Fruit fly (Drosophila melanogaster) whole organism, embryonic: ENCODE measurements around the gene Or30a.
A peak's percentile ranks its signal among the peaks of the same experiment; 100 is the strongest.

Source experiments
- Ada2b ChIP-seq: fragments of 200-800 bp; sonication (Bioruptor generic); IDR thresholded peaks from 2 replicates; pipeline ENCODE4 v1.3.6; 2022; ENCODE audit warnings: missing biosample characterization, missing genetic modification characterization
- Asciz ChIP-seq: fragments of 200-800 bp; sonication (Bioruptor generic); optimal IDR thresholded peaks from 2 replicates; lab custom pipeline; 2017; ENCODE audit warnings: missing biosample characterization, mild to moderate bottlenecking, missing genetic modification characterization, missing genetic modification reagents
- Atf-2 ChIP-seq: fragments of 200-800 bp; sonication (Bioruptor generic); optimal IDR thresholded peaks from 2 replicates; lab custom pipeline; 2016; ENCODE audit warnings: missing biosample characterization, missing genetic modification characterization
- B-H2 ChIP-seq: fragments of 200-800 bp; sonication (Bioruptor generic); optimal IDR thresholded peaks from 2 replicates; lab custom pipeline; 2018; ENCODE audit warnings: missing biosample characterization, mild to moderate bottlenecking, missing genetic modification characterization
- Blimp-1 ChIP-seq: fragments of 200-800 bp; sonication (Bioruptor generic); optimal IDR thresholded peaks from 3 replicates; lab custom pipeline; 2018; ENCODE audit warnings: missing biosample characterization, missing genetic modification characterization, mild to moderate bottlenecking, moderate library complexity, missing genetic modification reagents
- CG10979 ChIP-seq: fragments of 200-800 bp; sonication (Bioruptor generic); optimal IDR thresholded peaks from 2 replicates; lab custom pipeline; 2018; ENCODE audit warnings: missing biosample characterization, mild to moderate bottlenecking, missing genetic modification characterization, moderate library complexity
- CG11093 ChIP-seq: fragments of 200-800 bp; sonication (Bioruptor generic); IDR thresholded peaks from 3 replicates; pipeline ENCODE4 v1.3.6; 2022; ENCODE audit warnings: missing biosample characterization, missing genetic modification characterization
- CG12299 ChIP-seq: fragments of 200-800 bp; sonication (Bioruptor generic); optimal IDR thresholded peaks from 2 replicates; lab custom pipeline; 2018; ENCODE audit warnings: missing biosample characterization, mild to moderate bottlenecking, missing genetic modification characterization
- CG12391 ChIP-seq: fragments of 200-800 bp; sonication (Bioruptor generic); optimal IDR thresholded peaks from 3 replicates; lab custom pipeline; 2018; ENCODE audit warnings: missing biosample characterization, mild to moderate bottlenecking, missing genetic modification characterization, moderate library complexity
- CG13287 ChIP-seq: fragments of 200-800 bp; sonication (Bioruptor generic); IDR thresholded peaks from 2 replicates; pipeline ENCODE4 v1.3.6; 2022; ENCODE audit warnings: missing biosample characterization, missing genetic modification characterization; ENCODE audit not compliant: partially characterized antibody
- CG13894 ChIP-seq: fragments of 200-800 bp; sonication (Bioruptor generic); optimal IDR thresholded peaks from 3 replicates; lab custom pipeline; 2018; ENCODE audit warnings: missing biosample characterization, mild to moderate bottlenecking, missing genetic modification characterization, moderate library complexity
- CG14710 ChIP-seq: fragments of 200-800 bp; sonication (Bioruptor generic); optimal IDR thresholded peaks from 3 replicates; lab custom pipeline; 2019; ENCODE audit warnings: missing biosample characterization, mild to moderate bottlenecking, missing genetic modification characterization, moderate library complexity
- CG15011 ChIP-seq: fragments of 200-800 bp; sonication (Bioruptor generic); optimal IDR thresholded peaks from 3 replicates; lab custom pipeline; 2018; ENCODE audit warnings: missing biosample characterization, mild to moderate bottlenecking, missing genetic modification characterization
- CG15696 ChIP-seq: fragments of 200-800 bp; sonication (Bioruptor generic); optimal IDR thresholded peaks from 2 replicates; lab custom pipeline; 2019; ENCODE audit warnings: missing biosample characterization, mild to moderate bottlenecking, missing genetic modification characterization, moderate library complexity
- CG1602 ChIP-seq: fragments of 200-800 bp; sonication (Bioruptor generic); optimal IDR thresholded peaks from 3 replicates; lab custom pipeline; 2016; ENCODE audit warnings: missing biosample characterization, missing genetic modification characterization
- CG17328 ChIP-seq: fragments of 200-800 bp; sonication (Bioruptor generic); IDR thresholded peaks from 2 replicates; pipeline ENCODE4 v1.3.6; 2022; ENCODE audit warnings: missing biosample characterization, missing genetic modification characterization
- CG2116 ChIP-seq: fragments of 200-800 bp; sonication (Bioruptor generic); optimal IDR thresholded peaks from 3 replicates; lab custom pipeline; 2018; ENCODE audit warnings: missing biosample characterization, mild to moderate bottlenecking, missing genetic modification characterization
- CG2678 ChIP-seq: fragments of 200-800 bp; sonication (Bioruptor generic); optimal IDR thresholded peaks from 3 replicates; lab custom pipeline; 2019; ENCODE audit warnings: missing biosample characterization, mild to moderate bottlenecking, missing genetic modification characterization, moderate library complexity
- CG42726 ChIP-seq: fragments of 200-800 bp; sonication (Bioruptor generic); IDR thresholded peaks from 2 replicates; pipeline ENCODE4 v1.3.6; 2022; ENCODE audit warnings: missing biosample characterization, missing genetic modification characterization; ENCODE audit not compliant: partially characterized antibody
- CG7987 ChIP-seq: fragments of 200-800 bp; sonication (Bioruptor generic); optimal IDR thresholded peaks from 2 replicates; lab custom pipeline; 2018; ENCODE audit warnings: missing biosample characterization, mild to moderate bottlenecking, missing genetic modification characterization, moderate library complexity
- Chrac-16 ChIP-seq: fragments of 200-800 bp; sonication (Bioruptor generic); optimal IDR thresholded peaks from 3 replicates; lab custom pipeline; 2016; ENCODE audit warnings: missing biosample characterization, missing genetic modification characterization
- D ChIP-seq, 2 experiments: fragments of 200-800 bp in 1 of 2; fragments of >200 bp in 1 of 2; sonication (Bioruptor generic) in 1 of 2; optimal IDR thresholded peaks; 2 replicates in 1 of 2; 3 replicates in 1 of 2; lab custom pipeline; 2017; ENCODE audit warnings: mild to moderate bottlenecking in 1 of 2, missing biosample characterization in 1 of 2, missing genetic modification characterization in 1 of 2, missing genetic modification reagents in 1 of 2
- Dek ChIP-seq: fragments of 200-800 bp; sonication (Bioruptor generic); optimal IDR thresholded peaks from 3 replicates; lab custom pipeline; 2019; ENCODE audit warnings: missing biosample characterization, mild to moderate bottlenecking, missing genetic modification characterization, moderate library complexity
- Dfd ChIP-seq, 2 experiments: fragments of >200 bp; optimal IDR thresholded peaks; 2 replicates each; lab custom pipeline; 2017; ENCODE audit warnings: missing biosample characterization in 2 of 2, missing genetic modification characterization in 2 of 2
- E2f1 ChIP-seq: fragments of 200-800 bp; sonication (Bioruptor generic); IDR thresholded peaks from 2 replicates; pipeline ENCODE4 v1.3.6; 2022; ENCODE audit warnings: missing biosample characterization, missing genetic modification characterization
- GATAe ChIP-seq: fragments of 200-800 bp; sonication (Bioruptor generic); conservative IDR thresholded peaks from 2 replicates; pipeline ENCODE4 v1.3.6; 2022; ENCODE audit warnings: missing biosample characterization, missing genetic modification characterization
- HLH4C ChIP-seq: fragments of 200-800 bp; sonication (Bioruptor generic); IDR thresholded peaks from 3 replicates; pipeline ENCODE4 v1.3.6; 2022; ENCODE audit warnings: missing biosample characterization, missing genetic modification characterization; ENCODE audit not compliant: partially characterized antibody
- Hey ChIP-seq: fragments of 200-800 bp; sonication (Bioruptor generic); optimal IDR thresholded peaks from 3 replicates; lab custom pipeline; 2018; ENCODE audit warnings: missing biosample characterization, mild to moderate bottlenecking, missing genetic modification characterization
- HmgZ ChIP-seq: fragments of 200-800 bp; sonication (Bioruptor generic); optimal IDR thresholded peaks from 2 replicates; lab custom pipeline; 2018; ENCODE audit warnings: missing biosample characterization, mild to moderate bottlenecking, missing genetic modification characterization
- MESR4 ChIP-seq: fragments of 200-800 bp; sonication (Bioruptor generic); optimal IDR thresholded peaks from 2 replicates; lab custom pipeline; 2018; ENCODE audit warnings: missing biosample characterization, mild to moderate bottlenecking, missing genetic modification characterization, moderate library complexity
- Mrtf ChIP-seq: fragments of 200-800 bp; sonication (Bioruptor generic); IDR thresholded peaks from 3 replicates; pipeline ENCODE4 v1.3.6; 2022; ENCODE audit warnings: missing biosample characterization, missing genetic modification characterization
- Nf-YB ChIP-seq: fragments of 200-800 bp; sonication (Bioruptor generic); optimal IDR thresholded peaks from 3 replicates; lab custom pipeline; 2019; ENCODE audit warnings: missing biosample characterization, mild to moderate bottlenecking, missing genetic modification characterization, moderate library complexity
- Poxn ChIP-seq: fragments of 200-800 bp; sonication (Bioruptor generic); IDR thresholded peaks from 2 replicates; pipeline ENCODE4 v1.3.6; 2022; ENCODE audit warnings: missing biosample characterization, missing genetic modification characterization
- Sry-β ChIP-seq: fragments of 200-800 bp; sonication (Bioruptor generic); optimal IDR thresholded peaks from 2 replicates; lab custom pipeline; 2018; ENCODE audit warnings: missing biosample characterization, mild to moderate bottlenecking, missing genetic modification characterization, moderate library complexity
- Taf1 ChIP-seq: fragments of 200-800 bp; sonication (Bioruptor generic); IDR thresholded peaks from 2 replicates; pipeline ENCODE4 v1.3.6; 2022; ENCODE audit warnings: missing biosample characterization, missing genetic modification characterization
- Trl ChIP-seq, 3 experiments: fragments of >200 bp in 2 of 3; fragments of 200-800 bp in 1 of 3; sonication (Bioruptor generic) in 1 of 3; optimal IDR thresholded peaks; 2 replicates in 1 of 3; 3 replicates in 2 of 3; lab custom pipeline; 2016 to 2017; ENCODE audit warnings: missing biosample characterization in 1 of 3, missing genetic modification characterization in 1 of 3
- en ChIP-seq: fragments of 200-800 bp; sonication (Bioruptor generic); optimal IDR thresholded peaks from 2 replicates; lab custom pipeline; 2016; ENCODE audit warnings: missing biosample characterization, missing genetic modification characterization
- exex ChIP-seq: fragments of 200-800 bp; sonication (Bioruptor generic); optimal IDR thresholded peaks from 4 replicates; lab custom pipeline; 2018; ENCODE audit warnings: missing biosample characterization, mild to moderate bottlenecking, missing genetic modification characterization, moderate library complexity
- grn ChIP-seq: fragments of 200-800 bp; sonication (Bioruptor generic); optimal IDR thresholded peaks from 3 replicates; lab custom pipeline; 2017; ENCODE audit warnings: missing biosample characterization, missing genetic modification characterization
- luna ChIP-seq: fragments of 200-800 bp; sonication (Bioruptor generic); optimal IDR thresholded peaks from 2 replicates; lab custom pipeline; 2016; ENCODE audit warnings: missing biosample characterization, missing genetic modification characterization
- mirr ChIP-seq: fragments of 200-800 bp; sonication (Bioruptor generic); optimal IDR thresholded peaks from 3 replicates; lab custom pipeline; 2018; ENCODE audit warnings: missing biosample characterization, mild to moderate bottlenecking, missing genetic modification characterization
- nerfin-2 ChIP-seq: fragments of 200-800 bp; sonication (Bioruptor generic); IDR thresholded peaks from 2 replicates; pipeline ENCODE4 v1.3.6; 2022; ENCODE audit warnings: missing biosample characterization, missing genetic modification characterization; ENCODE audit not compliant: partially characterized antibody
- pan ChIP-seq, 4 experiments: fragments of >200 bp in 3 of 4; fragments of 200-800 bp in 1 of 4; sonication (Bioruptor generic) in 1 of 4; optimal IDR thresholded peaks in 3 of 4; IDR thresholded peaks in 1 of 4; 2 replicates each; pipeline versions ENCODE4 v1.3.6 to Lab custom; 2017 to 2022; ENCODE audit warnings: missing biosample characterization in 2 of 4, missing genetic modification characterization in 2 of 4, mixed read lengths in 1 of 4
- pros ChIP-seq: fragments of 200-800 bp; sonication (Bioruptor generic); optimal IDR thresholded peaks from 3 replicates; lab custom pipeline; 2019; ENCODE audit warnings: missing biosample characterization, mild to moderate bottlenecking, missing genetic modification characterization, moderate library complexity
- pum ChIP-seq: fragments of 200-800 bp; sonication (Bioruptor generic); optimal IDR thresholded peaks from 2 replicates; lab custom pipeline; 2016; ENCODE audit warnings: missing biosample characterization, missing genetic modification characterization
- toy ChIP-seq: fragments of 200-800 bp; sonication (Bioruptor generic); IDR thresholded peaks from 2 replicates; pipeline ENCODE4 v1.3.6; 2022; ENCODE audit warnings: missing biosample characterization, missing genetic modification characterization
- ttk ChIP-seq: fragments of 200-800 bp; sonication (Bioruptor generic); IDR thresholded peaks from 2 replicates; pipeline ENCODE4 v2.1.2; 2022; ENCODE audit warnings: missing biosample characterization, missing genetic modification characterization
- unc-4 ChIP-seq: fragments of 200-800 bp; sonication (Bioruptor generic); IDR thresholded peaks from 2 replicates; pipeline ENCODE4 v1.3.6; 2022; ENCODE audit warnings: missing biosample characterization, missing genetic modification characterization; ENCODE audit not compliant: partially characterized antibody

Or30a gene

DNA sequence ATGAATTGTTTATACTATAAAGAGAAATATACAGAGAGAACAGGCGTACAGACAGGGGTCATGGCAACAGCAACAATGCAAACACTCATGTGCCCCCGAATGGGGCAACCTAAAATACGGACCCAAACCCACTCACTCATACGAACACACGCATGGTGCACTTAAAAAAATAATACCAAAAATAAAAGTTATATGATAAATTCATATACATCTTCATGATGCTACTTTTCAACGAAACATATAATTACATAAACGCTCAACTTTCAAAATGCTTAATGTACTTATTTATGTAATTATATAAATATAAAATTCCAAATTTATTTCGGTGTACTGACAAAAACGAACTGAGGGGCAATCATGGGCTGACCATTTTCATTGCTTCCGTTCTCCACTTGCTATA lies 21.6 kb downstream of the Or30a start (continued):
- no peak for TF ChIP-seq HLH4C (GFP tag; lab: Robert Waterston, UW)
- no peak for TF ChIP-seq Taf1 (GFP tag; lab: Robert Waterston, UW)
- peak; percentile 90 for TF ChIP-seq CG12391 (tag; lab: Kevin White, UChicago)
- TF ChIP-seq Dfd (GFP tag; optimal IDR thresholded peaks at IDR 0.05; lab: Kevin White, UChicago), result no peak
- TF ChIP-seq HmgZ (tag; lab: Kevin White, UChicago), result no peak
- no peak for TF ChIP-seq Mrtf (GFP tag; lab: Robert Waterston, UW)
- TF ChIP-seq CG42726, result no peak
- TF ChIP-seq Chrac-16 (GFP tag; lab: Kevin White, UChicago), result peak; percentile 55
- TF ChIP-seq Poxn (GFP tag; lab: Robert Waterston, UW), result no peak
- TF ChIP-seq Trl (optimal IDR thresholded peaks at IDR 0.05; lab: Kevin White, UChicago), result no peak
- TF ChIP-seq Trl (GFP tag; optimal IDR thresholded peaks at IDR 0.05; lab: Kevin White, UChicago), result no peak
- no peak for TF ChIP-seq nerfin-2 (GFP tag; lab: Robert Waterston, UW)
- peak; percentile 89 for TF ChIP-seq CG10979 (tag; lab: Kevin White, UChicago)
- peak; percentile 62 for TF ChIP-seq Nf-YB (GFP tag; lab: Kevin White, UChicago)
- TF ChIP-seq CG13894 (tag; lab: Kevin White, UChicago), result no peak
- TF ChIP-seq Dek (tag; lab: Kevin White, UChicago), result peak; percentile 46
- peak; percentile 71 for TF ChIP-seq CG15696 (tag; lab: Kevin White, UChicago)
- TF ChIP-seq Sry-β, result no peak
- peak; percentile 51 for TF ChIP-seq E2f1 (GFP tag; lab: Robert Waterston, UW)
- TF ChIP-seq CG1602 (GFP tag; lab: Kevin White, UChicago), result peak; percentile 58
- TF ChIP-seq ttk (GFP tag; lab: Robert Waterston, UW), result peak; percentile 61; the same call in 1 of the 2 replicates
- TF ChIP-seq Asciz (GFP tag; lab: Kevin White, UChicago), result peak; percentile 79
- TF ChIP-seq GATAe (GFP tag; lab: Robert Waterston, UW), result no peak
- peak; percentile 32 for TF ChIP-seq CG2116 (GFP tag; lab: Kevin White, UChicago)
- TF ChIP-seq CG13287 (GFP tag; lab: Robert Waterston, UW), result no peak

dm6 chr2L:9134209-9134608 lies 22.6 kb downstream of the Or30a start:
- no peak for TF ChIP-seq CG14710 (tag; lab: Kevin White, UChicago)
- no peak for TF ChIP-seq en (GFP tag; lab: Kevin White, UChicago)
- no peak for TF ChIP-seq CG17328 (GFP tag; lab: Robert Waterston, UW)
- no peak for TF ChIP-seq B-H2
- TF ChIP-seq CG15011 (GFP tag; lab: Kevin White, UChicago), result no peak
- no peak for TF ChIP-seq CG11093 (GFP tag; lab: Robert Waterston, UW)
- peak; percentile 35 for TF ChIP-seq Hey (tag; lab: Kevin White, UChicago)
- no peak for TF ChIP-seq pan (optimal IDR thresholded peaks at IDR 0.05; lab: Kevin White, UChicago)
- TF ChIP-seq pan (GFP tag; optimal IDR thresholded peaks at IDR 0.05 in 1 of 2, IDR thresholded peaks at IDR 0.05 in 1 of 2), result no peak
- no peak for TF ChIP-seq Taf1 (GFP tag; lab: Robert Waterston, UW)
- TF ChIP-seq Blimp-1, result no peak
- TF ChIP-seq CG2678 (tag; lab: Kevin White, UChicago), result no peak
- peak; percentile 82 for TF ChIP-seq mirr
- no peak for TF ChIP-seq CG7987 (GFP tag; lab: Kevin White, UChicago)
- no peak for TF ChIP-seq MESR4
- no peak for TF ChIP-seq D (optimal IDR thresholded peaks at IDR 0.05; lab: Kevin White, UChicago)
- TF ChIP-seq D (GFP tag; optimal IDR thresholded peaks at IDR 0.05; lab: Kevin White, UChicago), result no peak
- TF ChIP-seq CG12299 (tag; lab: Kevin White, UChicago), result no peak
- TF ChIP-seq Atf-2 (GFP tag; lab: Kevin White, UChicago), result no peak
- TF ChIP-seq grn, result peak; percentile 40
- TF ChIP-seq toy (GFP tag; lab: Robert Waterston, UW), result no peak
- no peak; the same call in 1 of the 2 replicates for TF ChIP-seq Ada2b (GFP tag; lab: Robert Waterston, UW)
- TF ChIP-seq unc-4 (GFP tag; lab: Robert Waterston, UW), result no peak
- no peak for TF ChIP-seq luna (GFP tag; lab: Kevin White, UChicago)
- peak; percentile 43; the same call in 1 of the 2 replicates for TF ChIP-seq GATAe (GFP tag; lab: Robert Waterston, UW)
- TF ChIP-seq exex (tag; lab: Kevin White, UChicago), result peak; percentile 87
- no peak for TF ChIP-seq pum
- TF ChIP-seq pros (GFP tag; lab: Kevin White, UChicago), result no peak
